Worm (Caenorhabditis elegans) whole organism, L4/young adult: ENCODE measurements around the gene mrp-6.

Experiments
- dao-5 ChIP-seq: sonication (generic microtip); optimal IDR thresholded peaks from 2 replicates; lab custom pipeline; 2016; ENCODE audit warnings: missing genotype, missing genetic modification characterization, moderate library complexity, missing compliant biosample characterization
- him-1 ChIP-seq: sonication (generic microtip); optimal IDR thresholded peaks from 2 replicates; lab custom pipeline; 2016; ENCODE audit warnings: missing genotype, missing genetic modification reagents, missing genetic modification characterization, missing compliant biosample characterization

DNA sequence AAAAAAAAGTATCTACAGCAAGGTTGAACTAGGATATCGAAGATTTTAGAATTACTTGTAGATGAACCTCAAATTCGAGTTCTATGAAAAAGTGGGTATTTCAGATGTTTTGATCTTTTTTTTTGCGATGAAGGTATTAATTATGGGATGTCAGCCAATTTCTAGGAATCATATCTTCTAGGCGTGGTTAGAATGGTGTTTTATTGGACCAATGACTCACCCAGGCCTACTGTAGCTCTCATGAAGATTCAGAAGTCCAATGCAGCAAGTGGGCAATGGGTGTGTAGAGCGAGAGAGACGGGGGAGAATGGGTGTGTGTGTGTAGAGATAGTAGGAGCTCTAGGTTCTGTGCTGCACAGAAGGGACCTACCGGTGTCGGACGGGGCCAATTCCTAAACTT is 35.6 kb upstream of the mrp-6 start:
- no peak for TF ChIP-seq dao-5 (tag; lab: Kevin White, UChicago)
- no peak for TF ChIP-seq him-1
